Fruit fly (Drosophila melanogaster): ENCODE measurements around the gene CG32365.

CG32365 gene

dm6 chr3L:7836633-7837394 lies 32.0 kb upstream of the CG32365 start (continued):
- TF ChIP-seq CG7839 (tag; optimal IDR thresholded peaks at IDR 0.05) (peak; percentile 27), CG8944 (GFP tag; optimal IDR thresholded peaks at IDR 0.05) (no peak), Bgb (GFP tag; IDR thresholded peaks at IDR 0.05; ENCODE audit: partially characterized antibody) (peak; percentile 30; the same call in 1 of the 2 replicates), CG16863 (GFP tag; optimal IDR thresholded peaks at IDR 0.05) (no peak), Med (GFP tag) (peak; percentile 78), CG15269 (tag; optimal IDR thresholded peaks at IDR 0.05) (no peak), ranshi (GFP tag; IDR thresholded peaks at IDR 0.05) (peak; percentile 22; the same call in 1 of the 2 replicates), CG2120 (GFP tag; optimal IDR thresholded peaks at IDR 0.05) (no peak), Hr78 (GFP tag; optimal IDR thresholded peaks at IDR 0.05) (peak in 1 of 2 experiments; percentile 75), Fer1 (GFP tag; optimal IDR thresholded peaks at IDR 0.05) (peak; percentile 62), chm (GFP tag; IDR thresholded peaks at IDR 0.05) (peak; percentile 23; the same call in 1 of the 2 replicates), Aef1 (GFP tag; IDR thresholded peaks at IDR 0.05) (peak; percentile 38; the same call in 2 of the 3 replicates), vvl (GFP tag; IDR thresholded peaks at IDR 0.05) (peak; percentile 62; the same call in 1 of the 2 replicates), pnt (GFP tag; optimal IDR thresholded peaks at IDR 0.05) (no peak), dimm (GFP tag; IDR thresholded peaks at IDR 0.05) (no peak), sqz (GFP tag; optimal IDR thresholded peaks at IDR 0.05) (no peak), CG13775 (GFP tag; optimal IDR thresholded peaks at IDR 0.05) (no peak), Sox100B (GFP tag; optimal IDR thresholded peaks at IDR 0.05) (no peak), CG30403 (GFP tag; optimal IDR thresholded peaks at IDR 0.05) (peak; percentile 5), CG8089 (GFP tag; optimal IDR thresholded peaks at IDR 0.05) (no peak), sc (optimal IDR thresholded peaks at IDR 0.05) (no peak), sc (GFP tag; optimal IDR thresholded peaks at IDR 0.05) (no peak), Blimp-1 (GFP tag; optimal IDR thresholded peaks at IDR 0.05) (peak; percentile 19), Optix (GFP tag; IDR thresholded peaks at IDR 0.05) (no peak), C15 (GFP tag; IDR thresholded peaks at IDR 0.05) (no peak), scrt (GFP tag; optimal IDR thresholded peaks at IDR 0.05) (peak; percentile 51), jumu (GFP tag; optimal IDR thresholded peaks at IDR 0.05) (no peak), CG4707 (GFP tag; optimal IDR thresholded peaks at IDR 0.05) (peak; percentile 92), zf30C (GFP tag; optimal IDR thresholded peaks at IDR 0.05) (no peak), CG6765 (GFP tag; optimal IDR thresholded peaks at IDR 0.05) (peak; percentile 42), CG3407 (GFP tag; optimal IDR thresholded peaks at IDR 0.05) (no peak), Sin3A (optimal IDR thresholded peaks at IDR 0.05) (no peak), CG6791 (GFP tag; IDR thresholded peaks at IDR 0.05; ENCODE audit: partially characterized antibody) (no peak), Rfx (GFP tag; IDR thresholded peaks at IDR 0.05) (no peak; the same call in 1 of the 2 replicates), CG6813 (GFP tag; optimal IDR thresholded peaks at IDR 0.05) (peak; percentile 31), bbx (GFP tag; IDR thresholded peaks at IDR 0.05; ENCODE audit: partially characterized antibody) (no peak), zen (tag; optimal IDR thresholded peaks at IDR 0.05) (no peak), Doc3 (GFP tag; IDR thresholded peaks at IDR 0.05; ENCODE audit: partially characterized antibody) (no peak), CG1832 (GFP tag; optimal IDR thresholded peaks at IDR 0.05) (no peak), fd102C (GFP tag; optimal IDR thresholded peaks at IDR 0.05) (no peak), CG12219 (GFP tag; optimal IDR thresholded peaks at IDR 0.05) (no peak), B-H2 (GFP tag; optimal IDR thresholded peaks at IDR 0.05) (no peak), NFAT (GFP tag; IDR thresholded peaks at IDR 0.05) (no peak), gro (GFP tag; optimal IDR thresholded peaks at IDR 0.05) (peak; percentile 58), ci (GFP tag; IDR thresholded peaks at IDR 0.05) (peak; percentile 63; the same call in 2 of the 3 replicates), CG13624 (GFP tag; optimal IDR thresholded peaks at IDR 0.05) (no peak), Hmr (GFP tag; optimal IDR thresholded peaks at IDR 0.05) (peak; percentile 7), HHEX (GFP tag; optimal IDR thresholded peaks at IDR 0.05) (peak; percentile 11), mirr (GFP tag; optimal IDR thresholded peaks at IDR 0.05) (peak; percentile 84)

Data from whole organism, embryonic.